Fruit fly (Drosophila melanogaster): ENCODE data around the gene teq.

- TF ChIP-seq Myc (optimal IDR thresholded peaks at IDR 0.05) (no peak), Sp1 (GFP tag; optimal IDR thresholded peaks at IDR 0.05) (no peak), OdsH (GFP tag; optimal IDR thresholded peaks at IDR 0.05) (no peak), usp (GFP tag; optimal IDR thresholded peaks at IDR 0.05) (no peak), fru (GFP tag; optimal IDR thresholded peaks at IDR 0.05) (no peak), dmrt93B (GFP tag; optimal IDR thresholded peaks at IDR 0.05) (no peak), Hr78 (GFP tag; optimal IDR thresholded peaks at IDR 0.05) (no peak), brk (GFP tag; optimal IDR thresholded peaks at IDR 0.05) (no peak), Vsx2 (GFP tag; optimal IDR thresholded peaks at IDR 0.05; ENCODE audit: partially characterized antibody) (no peak), jim (GFP tag; optimal IDR thresholded peaks at IDR 0.05) (no peak), N (GFP tag; optimal IDR thresholded peaks at IDR 0.05) (no peak)
Observed at dm6 chr3L:9024741-9025140, 49.7 kb upstream of the teq start.

Measured in whole organism, wandering third instar larva.